Worm (Caenorhabditis elegans): ENCODE data around the gene srh-97.

- TF ChIP-seq mxl-2 (GFP tag; conservative IDR thresholded peaks at IDR 0.05) (no peak), ama-1 (optimal IDR thresholded peaks at IDR 0.05) (no peak), hmg-1.1 (GFP tag; IDR thresholded peaks at IDR 0.05) (no peak), fkh-10 (GFP tag; optimal IDR thresholded peaks at IDR 0.05) (no peak), lin-39 (tag; optimal IDR thresholded peaks at IDR 0.05) (no peak), mep-1 (tag; optimal IDR thresholded peaks at IDR 0.05) (no peak)
Measured at ce11 chrV:16972134-16972533, 44.8 kb upstream of the srh-97 start, which contains the start of gene srh-119.

All from whole organism, L4 larva.